Worm (Caenorhabditis elegans): ENCODE data around the gene K01A12.4.

DNA sequence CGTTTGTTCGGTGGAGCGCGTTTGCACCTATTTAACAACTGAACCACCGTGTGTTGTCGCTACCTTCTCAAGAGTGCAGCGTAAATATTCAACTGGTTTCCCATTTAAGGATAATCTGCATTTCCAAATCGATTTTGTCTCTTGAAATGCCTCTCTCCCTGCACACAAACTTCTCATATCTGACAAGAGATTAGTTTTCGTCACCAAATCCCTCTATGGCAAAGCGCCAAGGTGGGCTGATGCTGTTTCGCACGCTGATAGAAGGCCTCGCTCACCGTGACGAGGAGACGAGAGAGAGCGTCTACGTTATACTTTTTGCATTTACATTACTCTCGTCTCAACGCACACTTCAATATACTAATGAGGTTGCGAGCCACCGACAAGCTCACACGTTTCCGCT lies 11.0 kb upstream of the K01A12.4 start:
- no peak for TF ChIP-seq tbx-11 (GFP tag; IDR thresholded peaks at IDR 0.05)
- no peak for TF ChIP-seq tbx-37 (GFP tag; conservative IDR thresholded peaks at IDR 0.05)
- no peak for TF ChIP-seq ama-1 (optimal IDR thresholded peaks at IDR 0.05)
- no peak for TF ChIP-seq hmg-4 (GFP tag; optimal IDR thresholded peaks at IDR 0.05)
- no peak for TF ChIP-seq pes-1 (GFP tag; IDR thresholded peaks at IDR 0.05)
